Worm (Caenorhabditis elegans) whole organism, young adult: ENCODE measurements around the gene ndua-8.

ENCODE experiments used
- B0035.1 ChIP-seq: sonication (generic microtip); optimal IDR thresholded peaks from 2 replicates; lab custom pipeline; 2016; ENCODE audit warnings: missing genetic modification characterization, mild to moderate bottlenecking, missing compliant biosample characterization, missing genotype, missing genetic modification reagents
- F33H1.4 ChIP-seq: fragments of 200-800 bp; sonication (Bioruptor generic); IDR thresholded peaks from 2 replicates; pipeline ENCODE4 v1.3.6; 2022; ENCODE audit warnings: missing genetic modification reagents, missing genetic modification characterization, missing compliant biosample characterization
- F55B11.4 ChIP-seq: sonication (generic microtip); optimal IDR thresholded peaks from 2 replicates; lab custom pipeline; 2016; ENCODE audit warnings: missing compliant biosample characterization, missing genetic modification characterization, borderline replicate concordance; ENCODE audit not compliant: insufficient read depth
- ZK185.1 ChIP-seq: sonication (generic microtip); optimal IDR thresholded peaks from 2 replicates; lab custom pipeline; 2016; ENCODE audit warnings: mild to moderate bottlenecking, missing genetic modification characterization, missing compliant biosample characterization; ENCODE audit not compliant: poor library complexity, severe bottlenecking
- atf-7 ChIP-seq: sonication (generic microtip); optimal IDR thresholded peaks from 2 replicates; lab custom pipeline; 2017; ENCODE audit warnings: mild to moderate bottlenecking, missing genetic modification characterization, missing compliant biosample characterization
- athp-1 ChIP-seq: sonication (generic microtip); optimal IDR thresholded peaks from 2 replicates; lab custom pipeline; 2017; ENCODE audit warnings: mild to moderate bottlenecking, missing genetic modification characterization, missing compliant biosample characterization
- attf-3 ChIP-seq: fragments of 200-800 bp; sonication (Bioruptor generic); conservative IDR thresholded peaks from 2 replicates; pipeline ENCODE4 v1.3.6; 2022; ENCODE audit warnings: missing genetic modification reagents, missing genetic modification characterization, missing compliant biosample characterization
- attf-5 ChIP-seq: fragments of 200-800 bp; sonication (Bioruptor generic); optimal IDR thresholded peaks from 2 replicates; lab custom pipeline; 2018; ENCODE audit warnings: mild to moderate bottlenecking, missing genetic modification characterization, missing compliant biosample characterization
- bed-2 ChIP-seq: fragments of 200-800 bp; sonication (Bioruptor generic); IDR thresholded peaks from 2 replicates; pipeline ENCODE4 v1.3.6; 2022; ENCODE audit warnings: missing genetic modification reagents, missing genetic modification characterization, missing compliant biosample characterization
- cebp-1 ChIP-seq, 2 experiments: fragments of 200-800 bp in 1 of 2; sonication (Bioruptor generic) in 1 of 2; sonication (generic microtip) in 1 of 2; IDR thresholded peaks in 1 of 2; optimal IDR thresholded peaks in 1 of 2; 2 replicates each; pipeline versions ENCODE4 v1.3.6 to Lab custom; 2017 to 2022; ENCODE audit warnings: missing compliant biosample characterization in 2 of 2, missing genetic modification characterization in 2 of 2, mild to moderate bottlenecking in 1 of 2, missing genetic modification reagents in 1 of 2, moderate library complexity in 1 of 2
- ceh-27 ChIP-seq: fragments of 200-800 bp; sonication (Bioruptor generic); optimal IDR thresholded peaks from 2 replicates; lab custom pipeline; 2018; ENCODE audit warnings: mild to moderate bottlenecking, missing genetic modification characterization, moderate library complexity, missing compliant biosample characterization
- dox-1 ChIP-seq: fragments of 200-800 bp; sonication (Bioruptor generic); IDR thresholded peaks from 2 replicates; pipeline ENCODE4 v1.3.6; 2022; ENCODE audit warnings: missing genetic modification reagents, missing genetic modification characterization, missing compliant biosample characterization
- dpl-1 ChIP-seq: fragments of 150-350 bp; optimal IDR thresholded peaks from 2 replicates; lab custom pipeline; 2014; ENCODE audit warnings: missing biosample characterization, missing genetic modification reagents, missing genetic modification characterization
- efl-1 ChIP-seq: fragments of 150-350 bp; optimal IDR thresholded peaks from 2 replicates; lab custom pipeline; 2014; ENCODE audit warnings: missing biosample characterization, missing genetic modification reagents, missing genetic modification characterization
- ekl-4 ChIP-seq: fragments of 200-800 bp; sonication (Bioruptor generic); IDR thresholded peaks from 2 replicates; pipeline ENCODE4 v1.3.6; 2022; ENCODE audit warnings: missing genetic modification reagents, missing genetic modification characterization, missing compliant biosample characterization
- let-607 ChIP-seq, 2 experiments: fragments of 200-800 bp in 1 of 2; sonication (Bioruptor generic) in 1 of 2; sonication (generic microtip) in 1 of 2; optimal IDR thresholded peaks; 2 replicates each; lab custom pipeline; 2016 to 2018; ENCODE audit warnings: mild to moderate bottlenecking in 2 of 2, missing compliant biosample characterization in 2 of 2, missing genetic modification characterization in 2 of 2, moderate library complexity in 2 of 2, missing genotype in 1 of 2
- lsl-1 ChIP-seq: fragments of 200-800 bp; sonication (Bioruptor generic); optimal IDR thresholded peaks from 2 replicates; lab custom pipeline; 2018; ENCODE audit warnings: mild to moderate bottlenecking, missing genetic modification characterization, moderate library complexity, missing compliant biosample characterization
- madf-3 ChIP-seq: fragments of 200-800 bp; sonication (Bioruptor generic); IDR thresholded peaks from 2 replicates; pipeline ENCODE4 v1.3.6; 2022; ENCODE audit warnings: missing genetic modification reagents, missing genetic modification characterization, missing compliant biosample characterization
- madf-6 ChIP-seq: fragments of 200-800 bp; sonication (Bioruptor generic); IDR thresholded peaks from 2 replicates; pipeline ENCODE4 v1.3.6; 2022; ENCODE audit warnings: missing genetic modification reagents, missing genetic modification characterization, missing compliant biosample characterization
- mcd-1 ChIP-seq: fragments of 200-800 bp; sonication (Bioruptor generic); IDR thresholded peaks from 2 replicates; pipeline ENCODE4 v1.3.6; 2022; ENCODE audit warnings: missing genetic modification reagents, missing genetic modification characterization, missing compliant biosample characterization
- pbrm-1 ChIP-seq: fragments of 200-800 bp; sonication (Bioruptor generic); IDR thresholded peaks from 2 replicates; pipeline ENCODE4 v1.3.6; 2022; ENCODE audit warnings: missing genetic modification reagents, missing genetic modification characterization, missing compliant biosample characterization
- sea-2 ChIP-seq: fragments of 200-800 bp; sonication (Bioruptor generic); IDR thresholded peaks from 2 replicates; pipeline ENCODE4 v1.3.6; 2022; ENCODE audit warnings: missing genetic modification characterization, missing compliant biosample characterization
- snpc-1.3 ChIP-seq: sonication (generic microtip); optimal IDR thresholded peaks from 2 replicates; lab custom pipeline; 2017; ENCODE audit warnings: missing genetic modification characterization, mild to moderate bottlenecking, missing compliant biosample characterization, antibody characterized with exemption, moderate library complexity, missing genotype, missing genetic modification reagents; ENCODE audit not compliant: insufficient read depth
- snpc-3.4 ChIP-seq: sonication (generic microtip); optimal IDR thresholded peaks from 2 replicates; lab custom pipeline; 2017; ENCODE audit warnings: missing genetic modification characterization, mild to moderate bottlenecking, missing compliant biosample characterization, antibody characterized with exemption, moderate library complexity, missing genotype, missing genetic modification reagents
- snpc-4 ChIP-seq, 5 experiments: fragments of 150-350 bp in 1 of 5; sonication (generic microtip) in 4 of 5; optimal IDR thresholded peaks; 2 replicates each; lab custom pipeline; 2014 to 2018; ENCODE audit warnings: missing genetic modification characterization in 5 of 5, missing biosample characterization in 3 of 5, antibody characterized with exemption in 2 of 5, mild to moderate bottlenecking in 2 of 5, missing compliant biosample characterization in 2 of 5, missing genotype in 2 of 5, moderate library complexity in 2 of 5, missing genetic modification reagents in 1 of 5
- unc-62 ChIP-seq: fragments of 150-350 bp; optimal IDR thresholded peaks from 2 replicates; lab custom pipeline; 2014; ENCODE audit warnings: missing biosample characterization, missing genetic modification reagents, missing genetic modification characterization
- ztf-18 ChIP-seq: sonication (generic microtip); optimal IDR thresholded peaks from 2 replicates; lab custom pipeline; 2016; ENCODE audit warnings: missing genotype, mild to moderate bottlenecking, missing genetic modification characterization, missing compliant biosample characterization

Gene ndua-8

ce11 chrIII:2528621-2529113 lies at the start of gene ndua-8, which contains the start of the genes Y54F10AM.15 and rbc-2 (continued):
- TF ChIP-seq snpc-4 (GFP tag; optimal IDR thresholded peaks at IDR 0.05; lab: Kevin White, UChicago) (peak; percentile 4), snpc-4 (tag; optimal IDR thresholded peaks at IDR 0.05; lab: Kevin White, UChicago) (peak in 3 of 4 experiments; percentile 52 to 70 (median 60)), unc-62 (GFP tag; lab: Kevin White, UChicago) (peak; percentile 7), mcd-1 (GFP tag; lab: Robert Waterston, UW) (peak; percentile 86), ceh-27 (GFP tag; lab: Kevin White, UChicago) (no peak), F55B11.4 (tag; lab: Kevin White, UChicago) (no peak), athp-1 (tag; lab: Kevin White, UChicago) (peak; percentile 41), lsl-1 (peak; percentile 80), ztf-18 (tag; lab: Kevin White, UChicago) (peak; percentile 64), snpc-1.3 (tag; lab: Kevin White, UChicago) (peak; percentile 76), cebp-1 (GFP tag; IDR thresholded peaks at IDR 0.05; lab: Robert Waterston, UW) (peak; percentile 25; the same call in 1 of the 2 replicates), cebp-1 (tag; optimal IDR thresholded peaks at IDR 0.05; lab: Kevin White, UChicago) (peak; percentile 83), dpl-1 (GFP tag; lab: Kevin White, UChicago) (peak; percentile 62), madf-3 (GFP tag; lab: Robert Waterston, UW) (no peak), pbrm-1 (GFP tag; lab: Robert Waterston, UW) (peak; percentile 87), atf-7 (tag; lab: Kevin White, UChicago) (no peak), snpc-3.4 (tag; lab: Kevin White, UChicago) (peak; percentile 61), attf-5 (GFP tag; lab: Kevin White, UChicago) (peak; percentile 96)

ce11 chrIII:2482171-2482570 lies 46.7 kb upstream of the ndua-8 start:
- TF ChIP-seq attf-3 (GFP tag; lab: Robert Waterston, UW) (no peak), sea-2 (no peak), ZK185.1 (tag; lab: Kevin White, UChicago) (no peak), F33H1.4 (peak; percentile 51; the same call in 1 of the 2 replicates)
- TF ChIP-seq, all 124 proteins: peak for 1

DNA sequence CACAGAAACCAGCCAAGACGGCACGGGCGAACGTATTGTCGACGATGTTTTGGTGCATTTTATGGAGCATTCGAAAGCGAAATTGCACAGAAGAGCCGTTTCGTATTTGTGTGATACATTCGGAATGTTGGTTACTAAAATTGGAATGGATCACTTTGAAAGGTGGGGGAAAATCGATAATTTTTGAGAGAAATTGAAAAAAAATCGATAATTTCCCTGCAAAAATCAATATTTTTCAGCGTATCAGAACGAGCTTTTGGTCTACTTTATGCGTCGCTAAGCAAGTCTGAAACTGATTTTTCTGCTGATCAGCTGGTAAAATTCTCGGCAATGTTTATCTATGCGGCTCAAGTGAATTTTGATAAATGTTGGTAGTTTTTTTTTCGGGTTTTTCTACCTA lies 46.1 kb upstream of the ndua-8 start:
- TF ChIP-seq F55B11.4 (tag; lab: Kevin White, UChicago) (no peak), B0035.1 (no peak), bed-2 (no peak)

- TF ChIP-seq snpc-4 (GFP tag; optimal IDR thresholded peaks at IDR 0.05; lab: Kevin White, UChicago) (no peak), snpc-4 (tag; optimal IDR thresholded peaks at IDR 0.05; lab: Kevin White, UChicago) (peak in 1 of 4 experiments; percentile 38), attf-3 (GFP tag; lab: Robert Waterston, UW) (0 out of 2 replicates have a peak, but pooled peaks have one; percentile 36), F33H1.4 (peak; percentile 50), let-607 (tag; optimal IDR thresholded peaks at IDR 0.05; lab: Kevin White, UChicago) (no peak), lsl-1 (peak; percentile 23), madf-6 (GFP tag; lab: Robert Waterston, UW) (peak; percentile 45; the same call in 1 of the 2 replicates), ekl-4 (GFP tag; lab: Robert Waterston, UW) (0 out of 2 replicates have a peak, but pooled peaks have one; percentile 40), dox-1 (GFP tag; lab: Robert Waterston, UW) (no peak), efl-1 (GFP tag; lab: Kevin White, UChicago) (peak; percentile 6), mcd-1 (GFP tag; lab: Robert Waterston, UW) (peak; percentile 35; the same call in 1 of the 2 replicates)
These were observed 41.7 kb upstream of the ndua-8 start, which contains the start of gene Y54F10AL.1 for ce11 chrIII:2487046-2487760. Gene Y54F10AL.1 (plus strand): TSS chrIII:2487710.
